Fruit fly (Drosophila melanogaster) whole organism, prepupa: ENCODE measurements around the gene CG34135.

Source experiments
- Blimp-1 ChIP-seq: fragments of 200-800 bp; sonication (Bioruptor generic); optimal IDR thresholded peaks from 3 replicates; lab custom pipeline; 2017; ENCODE audit warnings: missing biosample characterization, missing genetic modification characterization, mild to moderate bottlenecking, moderate library complexity, missing genetic modification reagents
- CG10631 ChIP-seq: fragments of 200-800 bp; sonication (Bioruptor generic); optimal IDR thresholded peaks from 2 replicates; lab custom pipeline; 2016; ENCODE audit warnings: missing biosample characterization, missing genetic modification characterization
- CG11294 ChIP-seq: fragments of 200-800 bp; sonication (Bioruptor generic); IDR thresholded peaks from 2 replicates; pipeline ENCODE4 v1.3.6; 2022; ENCODE audit warnings: missing biosample characterization, missing genetic modification characterization
- CG15336 ChIP-seq: fragments of 200-800 bp; sonication (Bioruptor generic); IDR thresholded peaks from 2 replicates; pipeline ENCODE4 v1.3.6; 2022; ENCODE audit warnings: missing biosample characterization, missing genetic modification characterization
- CG16779 ChIP-seq: fragments of 200-800 bp; sonication (Bioruptor generic); optimal IDR thresholded peaks from 3 replicates; lab custom pipeline; 2017; ENCODE audit warnings: missing biosample characterization, mild to moderate bottlenecking, missing genetic modification characterization
- CG34406 ChIP-seq: fragments of 200-800 bp; sonication (Bioruptor generic); optimal IDR thresholded peaks from 3 replicates; lab custom pipeline; 2016; ENCODE audit warnings: missing biosample characterization, missing genetic modification characterization
- CG3919 ChIP-seq: fragments of 200-800 bp; sonication (Bioruptor generic); optimal IDR thresholded peaks from 3 replicates; lab custom pipeline; 2016; ENCODE audit warnings: missing biosample characterization, missing genetic modification characterization
- CG6163 ChIP-seq: fragments of 200-800 bp; sonication (Bioruptor generic); IDR thresholded peaks from 3 replicates; pipeline ENCODE4 v1.3.6; 2022; ENCODE audit warnings: missing biosample characterization, missing genetic modification characterization
- CG6276 ChIP-seq: fragments of 200-800 bp; sonication (Bioruptor generic); optimal IDR thresholded peaks from 2 replicates; lab custom pipeline; 2017; ENCODE audit warnings: missing biosample characterization, mild to moderate bottlenecking, missing genetic modification characterization
- CG6792 ChIP-seq: fragments of 200-800 bp; sonication (Bioruptor generic); optimal IDR thresholded peaks from 3 replicates; lab custom pipeline; 2016; ENCODE audit warnings: missing biosample characterization, missing genetic modification characterization
- CG8119 ChIP-seq: fragments of 200-800 bp; sonication (Bioruptor generic); IDR thresholded peaks from 3 replicates; pipeline ENCODE4 v1.3.6; 2022; ENCODE audit warnings: missing biosample characterization, missing genetic modification characterization
- CG8319 ChIP-seq: fragments of 200-800 bp; sonication (Bioruptor generic); optimal IDR thresholded peaks from 3 replicates; lab custom pipeline; 2016; ENCODE audit warnings: missing biosample characterization, missing genetic modification characterization
- CG8632 ChIP-seq: fragments of 200-800 bp; sonication (Bioruptor generic); optimal IDR thresholded peaks from 3 replicates; lab custom pipeline; 2016; ENCODE audit warnings: missing biosample characterization, missing genetic modification characterization
- Eip75B ChIP-seq: fragments of 200-800 bp; sonication (Bioruptor generic); optimal IDR thresholded peaks from 3 replicates; lab custom pipeline; 2016; ENCODE audit warnings: missing biosample characterization, missing genetic modification characterization
- Eip78C ChIP-seq: fragments of 200-800 bp; sonication (Bioruptor generic); peaks from one replicate; lab custom pipeline; 2016; ENCODE audit warnings: missing biosample characterization, missing genetic modification characterization
- Eip93F ChIP-seq: fragments of 200-800 bp; sonication (Bioruptor generic); optimal IDR thresholded peaks from 2 replicates; lab custom pipeline; 2016; ENCODE audit warnings: missing biosample characterization, mild to moderate bottlenecking, missing genetic modification characterization
- Ets21C ChIP-seq: fragments of 200-800 bp; sonication (Bioruptor generic); optimal IDR thresholded peaks from 3 replicates; lab custom pipeline; 2016; ENCODE audit warnings: missing biosample characterization, missing genetic modification characterization
- Ets96B ChIP-seq: fragments of 200-800 bp; optimal IDR thresholded peaks from 2 replicates; lab custom pipeline; 2019; ENCODE audit warnings: missing biosample characterization, mild to moderate bottlenecking, missing genetic modification characterization, moderate library complexity
- Gug ChIP-seq: fragments of 200-800 bp; sonication (Bioruptor generic); IDR thresholded peaks from 2 replicates; pipeline ENCODE4 v1.3.6; 2022; ENCODE audit warnings: missing biosample characterization, missing genetic modification characterization
- Hr38 ChIP-seq: sonication (Bioruptor generic); optimal IDR thresholded peaks from 2 replicates; lab custom pipeline; 2016; ENCODE audit warnings: missing biosample characterization, missing genetic modification characterization
- Hr39 ChIP-seq: fragments of 200-800 bp; sonication (Bioruptor generic); optimal IDR thresholded peaks from 2 replicates; lab custom pipeline; 2016; ENCODE audit warnings: missing biosample characterization, missing genetic modification characterization
- Met ChIP-seq: fragments of 200-800 bp; sonication (Bioruptor generic); optimal IDR thresholded peaks from 3 replicates; lab custom pipeline; 2016; ENCODE audit warnings: missing biosample characterization, missing genetic modification characterization
- OdsH ChIP-seq: fragments of 200-800 bp; sonication (Bioruptor generic); optimal IDR thresholded peaks from 3 replicates; lab custom pipeline; 2016; ENCODE audit warnings: missing biosample characterization, missing genetic modification characterization
- Smox ChIP-seq: fragments of 200-800 bp; sonication (Bioruptor generic); optimal IDR thresholded peaks from 3 replicates; lab custom pipeline; 2016; ENCODE audit warnings: missing biosample characterization, missing genetic modification characterization
- Sox102F ChIP-seq: fragments of 200-800 bp; sonication (Bioruptor generic); optimal IDR thresholded peaks from 2 replicates; lab custom pipeline; 2016; ENCODE audit warnings: missing biosample characterization, mild to moderate bottlenecking, missing genetic modification characterization
- Sox15 ChIP-seq: fragments of 200-800 bp; sonication (Bioruptor generic); optimal IDR thresholded peaks from 3 replicates; lab custom pipeline; 2016; ENCODE audit warnings: missing biosample characterization, missing genetic modification characterization
- achi ChIP-seq: fragments of 200-800 bp; sonication (Bioruptor generic); optimal IDR thresholded peaks from 3 replicates; lab custom pipeline; 2016; ENCODE audit warnings: missing biosample characterization, missing genetic modification characterization
- cyc ChIP-seq: fragments of 200-800 bp; sonication (Bioruptor generic); optimal IDR thresholded peaks from 3 replicates; lab custom pipeline; 2016; ENCODE audit warnings: missing biosample characterization, missing genetic modification characterization
- eg ChIP-seq: fragments of 200-800 bp; sonication (Bioruptor generic); IDR thresholded peaks from 3 replicates; pipeline ENCODE4 v1.3.6; 2022; ENCODE audit warnings: missing biosample characterization, missing genetic modification characterization
- esn ChIP-seq: fragments of 200-800 bp; sonication (Bioruptor generic); optimal IDR thresholded peaks from 2 replicates; lab custom pipeline; 2016; ENCODE audit warnings: missing biosample characterization, mild to moderate bottlenecking, missing genetic modification characterization, moderate library complexity
- lz ChIP-seq: fragments of 200-800 bp; sonication (Bioruptor generic); optimal IDR thresholded peaks from 3 replicates; lab custom pipeline; 2016; ENCODE audit warnings: missing biosample characterization, missing genetic modification characterization
- net ChIP-seq: fragments of 200-800 bp; sonication (Bioruptor generic); optimal IDR thresholded peaks from 3 replicates; lab custom pipeline; 2016; ENCODE audit warnings: missing biosample characterization, missing genetic modification characterization
- pdm3 ChIP-seq: fragments of 200-800 bp; sonication (Bioruptor generic); optimal IDR thresholded peaks from 3 replicates; lab custom pipeline; 2016; ENCODE audit warnings: missing biosample characterization, missing genetic modification characterization
- spab ChIP-seq: fragments of 200-800 bp; sonication (Bioruptor generic); optimal IDR thresholded peaks from 2 replicates; lab custom pipeline; 2017; ENCODE audit warnings: missing biosample characterization, mild to moderate bottlenecking, missing genetic modification characterization, missing genetic modification reagents
- ss ChIP-seq, 2 experiments: fragments of 200-800 bp; sonication (Bioruptor generic); optimal IDR thresholded peaks; 2 replicates in 1 of 2; 3 replicates in 1 of 2; lab custom pipeline; 2017 to 2018; ENCODE audit warnings: mild to moderate bottlenecking in 2 of 2, missing biosample characterization in 2 of 2, missing genetic modification characterization in 2 of 2, moderate library complexity in 1 of 2
- svp ChIP-seq: fragments of 200-800 bp; sonication (Bioruptor generic); peaks from one replicate; lab custom pipeline; 2016; ENCODE audit warnings: missing biosample characterization, missing genetic modification characterization
- vri ChIP-seq: fragments of 200-800 bp; sonication (Bioruptor generic); optimal IDR thresholded peaks from 3 replicates; lab custom pipeline; 2016; ENCODE audit warnings: missing biosample characterization, mild to moderate bottlenecking, missing genetic modification characterization

Gene CG34135

dm6 chr3R:8712722-8713131 lies 55.3 kb downstream of the CG34135 start, which contains the start of gene CG8112 (continued):
- TF ChIP-seq pdm3 (GFP tag; lab: Kevin White, UChicago) (no peak), Ets21C (GFP tag; lab: Kevin White, UChicago) (no peak), CG34406 (peak; percentile 47), cyc (GFP tag; lab: Kevin White, UChicago) (no peak), spab (GFP tag; lab: Kevin White, UChicago) (peak; percentile 3), Smox (GFP tag; lab: Kevin White, UChicago) (no peak), ss (GFP tag; optimal IDR thresholded peaks at IDR 0.05; lab: Kevin White, UChicago) (peak in 1 of 2 experiments; percentile 16), eg (GFP tag; lab: Robert Waterston, UW) (peak; percentile 41; the same call in 2 of the 3 replicates), CG8319 (no peak), Hr39 (no peak), lz (GFP tag; lab: Kevin White, UChicago) (no peak)

- TF ChIP-seq Eip75B (GFP tag; lab: Kevin White, UChicago) (peak; percentile 34), CG6163 (GFP tag; lab: Robert Waterston, UW) (peak; percentile 76), Sox102F (GFP tag; lab: Kevin White, UChicago) (no peak), CG6792 (GFP tag; lab: Kevin White, UChicago) (no peak), CG6276 (GFP tag; lab: Kevin White, UChicago) (peak; percentile 7), CG15336 (GFP tag; lab: Robert Waterston, UW) (peak; percentile 19; the same call in 1 of the 2 replicates), ss (GFP tag; optimal IDR thresholded peaks at IDR 0.05; lab: Kevin White, UChicago) (no peak), esn (GFP tag; lab: Kevin White, UChicago) (no peak), Met (peak; percentile 21), net (GFP tag; lab: Kevin White, UChicago) (peak; percentile 8), Hr38 (GFP tag; lab: Kevin White, UChicago) (no peak), CG11294 (no peak), cyc (GFP tag; lab: Kevin White, UChicago) (no peak), CG8632 (GFP tag; lab: Kevin White, UChicago) (no peak), Eip78C (GFP tag; lab: Kevin White, UChicago) (peak; percentile 42), Gug (no peak), CG16779 (tag; lab: Kevin White, UChicago) (peak; percentile 15), CG8119 (GFP tag; lab: Robert Waterston, UW) (peak; percentile 24; the same call in 2 of the 3 replicates), CG3919 (peak; percentile 6), Sox15 (GFP tag; lab: Kevin White, UChicago) (no peak), spab (GFP tag; lab: Kevin White, UChicago) (no peak), Ets96B (tag; lab: Kevin White, UChicago) (no peak), Blimp-1 (GFP tag; lab: Kevin White, UChicago) (no peak), svp (GFP tag; lab: Kevin White, UChicago) (peak; percentile 92), OdsH (GFP tag; lab: Kevin White, UChicago) (no peak), Eip93F (peak; percentile 2), CG10631 (GFP tag; lab: Kevin White, UChicago) (no peak), vri (GFP tag; lab: Kevin White, UChicago) (peak; percentile 42)
Measured at dm6 chr3R:8711890-8712449, 56.0 kb downstream of the CG34135 start.

- TF ChIP-seq CG15336 (GFP tag; lab: Robert Waterston, UW) = no peak
- peak; percentile 9 for TF ChIP-seq Ets96B (tag; lab: Kevin White, UChicago)
- TF ChIP-seq CG6163 (GFP tag; lab: Robert Waterston, UW) = peak; percentile 84
- TF ChIP-seq Eip93F = no peak
- TF ChIP-seq achi (GFP tag; lab: Kevin White, UChicago) = peak; percentile 9
Measured at dm6 chr3R:8707166-8707565, 60.8 kb downstream of the CG34135 start.
